Worm (Caenorhabditis elegans): Measurements from ENCODE around the gene F56A8.8.

The F56A8.8 gene

ce11 chrIII:13268856-13269255 lies 16.7 kb upstream of the F56A8.8 start, which contains the start of gene cpf-2 (continued):
- TF ChIP-seq odd-2 (tag; optimal IDR thresholded peaks at IDR 0.05) (peak; percentile 42), ceh-2 (tag; optimal IDR thresholded peaks at IDR 0.05) (peak; percentile 67), ceh-22 (tag; optimal IDR thresholded peaks at IDR 0.05) (no peak), nhr-232 (tag; optimal IDR thresholded peaks at IDR 0.05) (peak; percentile 39), syd-9 (tag; optimal IDR thresholded peaks at IDR 0.05) (peak; percentile 43), hlh-6 (tag; optimal IDR thresholded peaks at IDR 0.05) (peak; percentile 55), pax-1 (tag; optimal IDR thresholded peaks at IDR 0.05) (no peak), fkh-6 (tag; optimal IDR thresholded peaks at IDR 0.05) (peak; percentile 45), K02D7.2 (tag; optimal IDR thresholded peaks at IDR 0.05) (peak; percentile 79), ceh-18 (tag; optimal IDR thresholded peaks at IDR 0.05) (peak; percentile 40)

- TF ChIP-seq C08G9.2 (tag; optimal IDR thresholded peaks at IDR 0.05) (no peak), unc-42 (tag; optimal IDR thresholded peaks at IDR 0.05) (peak; percentile 53)
Measured at ce11 chrIII:13270896-13271295, 14.6 kb upstream of the F56A8.8 start.

ce11 chrIII:13272227-13272626 lies 13.3 kb upstream of the F56A8.8 start:
- TF ChIP-seq sdc-2 (tag; optimal IDR thresholded peaks at IDR 0.05): peak; percentile 81
- TF ChIP-seq ama-1 (optimal IDR thresholded peaks at IDR 0.05): no peak

- TF ChIP-seq ceh-45 (GFP tag; IDR thresholded peaks at IDR 0.05) (no peak), ceh-31 (tag; optimal IDR thresholded peaks at IDR 0.05) (no peak), che-1 (tag; optimal IDR thresholded peaks at IDR 0.05) (no peak), ceh-2 (tag; optimal IDR thresholded peaks at IDR 0.05) (no peak), mec-3 (tag; optimal IDR thresholded peaks at IDR 0.05; ENCODE audit: borderline replicate concordance) (no peak), ceh-30 (tag; optimal IDR thresholded peaks at IDR 0.05) (no peak), pros-1 (tag; optimal IDR thresholded peaks at IDR 0.05) (no peak), unc-55 (GFP tag; optimal IDR thresholded peaks at IDR 0.05) (no peak), ceh-6 (GFP tag; optimal IDR thresholded peaks at IDR 0.05) (no peak), sox-4 (tag; optimal IDR thresholded peaks at IDR 0.05) (no peak)
Measured at ce11 chrIII:13272788-13273187, 12.7 kb upstream of the F56A8.8 start.

- TF ChIP-seq ztf-16 (tag; optimal IDR thresholded peaks at IDR 0.05): no peak
- TF ChIP-seq dve-1 (tag; optimal IDR thresholded peaks at IDR 0.05): peak; percentile 39
- no peak for TF ChIP-seq ceh-22 (tag; optimal IDR thresholded peaks at IDR 0.05)
- TF ChIP-seq ceh-31 (tag; optimal IDR thresholded peaks at IDR 0.05): peak; percentile 84
- peak; percentile 16 for TF ChIP-seq ref-2 (tag; optimal IDR thresholded peaks at IDR 0.05)
- peak; percentile 78 for TF ChIP-seq unc-42 (tag; optimal IDR thresholded peaks at IDR 0.05)
- peak; percentile 3 for TF ChIP-seq sdc-2 (tag; optimal IDR thresholded peaks at IDR 0.05)
- peak; percentile 47 for TF ChIP-seq ceh-19 (GFP tag; optimal IDR thresholded peaks at IDR 0.05)
- TF ChIP-seq nfya-1 (tag; optimal IDR thresholded peaks at IDR 0.05): peak; percentile 74
- peak; percentile 13 for TF ChIP-seq ceh-48 (tag; optimal IDR thresholded peaks at IDR 0.05)
- peak; percentile 76 for TF ChIP-seq tbx-2 (tag; optimal IDR thresholded peaks at IDR 0.05)
- no peak for TF ChIP-seq lim-6 (tag; optimal IDR thresholded peaks at IDR 0.05)
- TF ChIP-seq pat-9 (tag; optimal IDR thresholded peaks at IDR 0.05): no peak
- TF ChIP-seq ceh-18 (tag; optimal IDR thresholded peaks at IDR 0.05): peak; percentile 59
- peak; percentile 10 for TF ChIP-seq fkh-6 (tag; optimal IDR thresholded peaks at IDR 0.05)
- TF ChIP-seq hlh-30 (tag; optimal IDR thresholded peaks at IDR 0.05; ENCODE audit: insufficient read depth): peak; percentile 31
- peak; percentile 40 for TF ChIP-seq ceh-14 (tag; optimal IDR thresholded peaks at IDR 0.05)
Measured at ce11 chrIII:13275784-13276183, 9.7 kb upstream of the F56A8.8 start.

ce11 chrIII:13276958-13277357 lies 8.6 kb upstream of the F56A8.8 start, which contains the start of gene unc-64:
Gene unc-64, plus strand, starts transcription at chrIII:13277258.
- TF ChIP-seq ets-4 (tag; optimal IDR thresholded peaks at IDR 0.05) (no peak), unc-55 (GFP tag; optimal IDR thresholded peaks at IDR 0.05) (no peak), syd-9 (tag; optimal IDR thresholded peaks at IDR 0.05) (no peak), elt-2 (tag; optimal IDR thresholded peaks at IDR 0.05) (no peak), ceh-48 (tag; optimal IDR thresholded peaks at IDR 0.05) (no peak), che-1 (tag; optimal IDR thresholded peaks at IDR 0.05) (no peak)

All from whole organism, late embryonic.